Worm (Caenorhabditis elegans) whole organism, mixed stage, embryonic: ENCODE measurements around the gene clh-4.

ENCODE experiments used
- nhr-12 ChIP-seq: fragments of 150-350 bp; optimal IDR thresholded peaks from 2 replicates; lab custom pipeline; 2014; ENCODE audit warnings: missing biosample characterization, missing genetic modification characterization
- pha-4 ChIP-seq: fragments of 150-350 bp; optimal IDR thresholded peaks from 2 replicates; lab custom pipeline; 2018; ENCODE audit warnings: missing biosample characterization, missing genetic modification reagents, missing genetic modification characterization

- TF ChIP-seq pha-4 (tag; lab: Kevin White, UChicago) = no peak
- TF ChIP-seq nhr-12 = no peak
Measured at ce11 chrX:4068180-4068579, 32.2 kb downstream of the clh-4 start.
